Worm (Caenorhabditis elegans) whole organism, midembryonic: Measurements from ENCODE around the gene C50H2.4.

Experiments used
- T22C8.4 ChIP-seq: fragments of 200-800 bp; sonication (Bioruptor generic); IDR thresholded peaks from 2 replicates; pipeline ENCODE4 v1.3.6; 2022; ENCODE audit warnings: missing genetic modification characterization, missing compliant biosample characterization
- cog-1 ChIP-seq: sonication (generic microtip); optimal IDR thresholded peaks from 2 replicates; lab custom pipeline; 2016; ENCODE audit warnings: missing genetic modification characterization, missing compliant biosample characterization
- flt-1 ChIP-seq: fragments of 200-800 bp; sonication (Bioruptor generic); IDR thresholded peaks from 2 replicates; pipeline ENCODE4 v1.3.6; 2022; ENCODE audit warnings: missing genetic modification characterization, missing compliant biosample characterization
- klf-2 ChIP-seq: fragments of 200-800 bp; sonication (Bioruptor generic); conservative IDR thresholded peaks from 2 replicates; pipeline ENCODE4 v1.3.6; 2022; ENCODE audit warnings: missing genetic modification reagents, missing genetic modification characterization, missing compliant biosample characterization
- med-1 ChIP-seq: sonication (generic microtip); optimal IDR thresholded peaks from 2 replicates; lab custom pipeline; 2017; ENCODE audit warnings: missing genetic modification characterization, mild to moderate bottlenecking, missing compliant biosample characterization, antibody characterized with exemption, missing genetic modification reagents; ENCODE audit not compliant: insufficient read depth
- ref-1 ChIP-seq: fragments of 200-800 bp; sonication (Bioruptor generic); conservative IDR thresholded peaks from 2 replicates; pipeline ENCODE4 v1.3.6; 2022; ENCODE audit warnings: missing genetic modification reagents, missing genetic modification characterization, missing compliant biosample characterization
- ztf-23 ChIP-seq: fragments of 200-800 bp; sonication (Bioruptor generic); IDR thresholded peaks from 2 replicates; pipeline ENCODE4 v1.3.6; 2022; ENCODE audit warnings: missing genetic modification reagents, missing genetic modification characterization, missing compliant biosample characterization
- ztf-29 ChIP-seq: fragments of 200-800 bp; sonication (Bioruptor generic); IDR thresholded peaks from 2 replicates; pipeline ENCODE4 v1.3.6; 2022; ENCODE audit warnings: missing genetic modification reagents, missing genetic modification characterization, missing compliant biosample characterization

- TF ChIP-seq flt-1 (no peak), ztf-29 (GFP tag; lab: Robert Waterston, UW) (no peak), med-1 (GFP tag; lab: Kevin White, UChicago) (no peak), cog-1 (no peak), ztf-23 (no peak), klf-2 (GFP tag; lab: Robert Waterston, UW) (no peak), ref-1 (GFP tag; lab: Robert Waterston, UW) (no peak), T22C8.4 (GFP tag; lab: Robert Waterston, UW) (no peak)
These were observed 10.7 kb upstream of the C50H2.4 start, which contains the start of gene fipr-11 for ce11 chrV:9906115-9906514.
